Fruit fly (Drosophila melanogaster) whole organism, pupa: ENCODE data around the gene CG7985.

Experiments
- CG10348 ChIP-seq: fragments of 200-800 bp; sonication (Bioruptor generic); IDR thresholded peaks from 2 replicates; pipeline ENCODE4 v1.3.6; 2022; ENCODE audit warnings: missing biosample characterization, missing genetic modification characterization
- CG15710 ChIP-seq: fragments of 200-800 bp; sonication (Bioruptor generic); optimal IDR thresholded peaks from 2 replicates; lab custom pipeline; 2018; ENCODE audit warnings: missing biosample characterization, mild to moderate bottlenecking, missing genetic modification characterization, moderate library complexity
- CG34367 ChIP-seq: fragments of 200-800 bp; sonication (Bioruptor generic); optimal IDR thresholded peaks from 2 replicates; lab custom pipeline; 2018; ENCODE audit warnings: missing biosample characterization, mild to moderate bottlenecking, missing genetic modification characterization
- rn ChIP-seq: fragments of 200-800 bp; sonication (Bioruptor generic); IDR thresholded peaks from 2 replicates; pipeline ENCODE4 v1.3.6; 2022; ENCODE audit warnings: missing biosample characterization, missing genetic modification characterization

DNA sequence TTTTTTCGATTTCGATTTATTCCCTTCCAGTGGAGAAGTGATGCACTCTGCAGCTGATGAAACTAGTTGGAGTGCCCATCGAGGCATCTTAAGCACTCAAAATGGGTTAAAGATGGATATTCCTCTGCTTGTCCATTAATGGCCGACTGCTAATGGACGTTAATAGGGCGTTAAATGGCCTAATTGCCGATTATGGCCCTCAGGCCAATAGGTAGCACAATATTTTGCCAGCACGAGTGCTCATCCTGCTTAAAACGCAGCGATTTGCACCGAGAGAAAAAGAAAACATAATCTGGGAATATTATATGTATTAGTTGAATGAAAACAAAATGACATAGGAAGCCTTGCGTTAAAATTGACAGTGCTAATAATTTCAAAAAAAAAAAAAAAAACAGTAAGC lies 8.8 kb downstream of the CG7985 start, which contains the start of gene CG44158:
- TF ChIP-seq rn (GFP tag; lab: Robert Waterston, UW): no peak
- no peak for TF ChIP-seq CG10348 (GFP tag; lab: Robert Waterston, UW)
- no peak for TF ChIP-seq CG15710
- no peak for TF ChIP-seq CG34367 (tag; lab: Kevin White, UChicago)
